Worm (Caenorhabditis elegans): ENCODE measurements around the gene K07D4.2.

Gene K07D4.2

ce11 chrII:4042696-4043095, 2.6 kb downstream of the K07D4.2 start:
- TF ChIP-seq Y5F2A.4 (GFP tag; optimal IDR thresholded peaks at IDR 0.05) (no peak), F26F4.8 (GFP tag; conservative IDR thresholded peaks at IDR 0.05) (no peak), F49E8.2 (tag; optimal IDR thresholded peaks at IDR 0.05; ENCODE audit: borderline replicate concordance) (peak; percentile 63), aha-1 (tag) (peak; percentile 80), nhr-10 (tag; optimal IDR thresholded peaks at IDR 0.05) (no peak), nhr-102 (tag; optimal IDR thresholded peaks at IDR 0.05) (no peak), lin-39 (tag; optimal IDR thresholded peaks at IDR 0.05) (no peak), arid-1 (GFP tag; conservative IDR thresholded peaks at IDR 0.05) (0 out of 2 replicates have a peak, but pooled peaks have one; percentile 18), snpc-1.2 (GFP tag; IDR thresholded peaks at IDR 0.05) (peak; percentile 60; the same call in 1 of the 2 replicates), R02D3.7 (tag; optimal IDR thresholded peaks at IDR 0.05) (no peak), ZK546.5 (tag; optimal IDR thresholded peaks at IDR 0.05) (no peak), zag-1 (tag; optimal IDR thresholded peaks at IDR 0.05) (no peak), nhr-237 (tag; optimal IDR thresholded peaks at IDR 0.05) (no peak), egl-43 (GFP tag; IDR thresholded peaks at IDR 0.05) (peak; percentile 19; the same call in 1 of the 2 replicates), daf-8 (GFP tag; IDR thresholded peaks at IDR 0.05) (no peak), zfp-2 (tag; optimal IDR thresholded peaks at IDR 0.05) (no peak), ama-1 (optimal IDR thresholded peaks at IDR 0.05) (peak; percentile 62), Y75B8A.6 (GFP tag; IDR thresholded peaks at IDR 0.05) (0 out of 2 replicates have a peak, but pooled peaks have one; percentile 23), pha-4 (GFP tag; IDR thresholded peaks at IDR 0.05) (0 out of 2 replicates have a peak, but pooled peaks have one; percentile 18), pha-4 (tag; optimal IDR thresholded peaks at IDR 0.05) (no peak), dmd-8 (GFP tag; IDR thresholded peaks at IDR 0.05) (0 out of 2 replicates have a peak, but pooled peaks have one; percentile 39), lin-38 (GFP tag; IDR thresholded peaks at IDR 0.05) (peak; percentile 52), T26A8.4 (GFP tag; IDR thresholded peaks at IDR 0.05) (no peak), spr-1 (tag; optimal IDR thresholded peaks at IDR 0.05) (no peak), Y48G9A.11 (GFP tag; IDR thresholded peaks at IDR 0.05) (0 out of 2 replicates have a peak, but pooled peaks have one; percentile 34), attf-4 (tag; optimal IDR thresholded peaks at IDR 0.05) (no peak), lin-13 (GFP tag; optimal IDR thresholded peaks at IDR 0.05) (no peak), pqm-1 (tag; optimal IDR thresholded peaks at IDR 0.05) (no peak), T20F7.1 (GFP tag; optimal IDR thresholded peaks at IDR 0.05) (no peak), unc-130 (GFP tag; optimal IDR thresholded peaks at IDR 0.05) (peak; percentile 29), unc-62 (GFP tag; optimal IDR thresholded peaks at IDR 0.05 in 1 of 2) (no peak), unc-62 (tag; optimal IDR thresholded peaks at IDR 0.05) (no peak), ceh-82 (tag; optimal IDR thresholded peaks at IDR 0.05) (no peak), set-16 (GFP tag; IDR thresholded peaks at IDR 0.05) (no peak)

DNA sequence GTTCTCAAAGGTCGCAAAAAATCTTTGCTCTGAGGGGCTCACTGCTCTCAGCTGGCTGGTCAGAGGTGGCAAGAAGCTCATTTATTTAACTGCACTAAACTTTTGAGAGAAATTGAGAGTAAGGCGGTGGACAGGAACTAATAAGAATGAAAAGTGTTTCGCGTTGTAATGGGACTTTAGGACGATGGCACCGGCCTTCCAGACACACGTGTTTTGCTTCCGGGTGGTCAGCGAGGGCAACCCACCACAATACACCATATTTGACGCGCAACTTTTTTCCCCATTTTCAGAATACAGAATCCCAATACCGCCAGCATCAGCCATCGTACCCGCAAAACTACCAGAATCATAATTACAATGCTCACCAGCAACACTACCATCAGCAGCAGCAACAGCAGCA, 5.2 kb downstream of the K07D4.2 start:
- TF ChIP-seq unc-62 (GFP tag; optimal IDR thresholded peaks at IDR 0.05 in 1 of 2) (peak in 1 of 2 experiments; percentile 90), unc-62 (tag; optimal IDR thresholded peaks at IDR 0.05) (no peak), lin-29 (GFP tag; IDR thresholded peaks at IDR 0.05) (no peak), set-16 (GFP tag; IDR thresholded peaks at IDR 0.05) (no peak)

- TF ChIP-seq unc-62 (GFP tag; optimal IDR thresholded peaks at IDR 0.05 in 1 of 2) (peak in 1 of 2 experiments; percentile 16), unc-62 (tag; optimal IDR thresholded peaks at IDR 0.05) (no peak), pqm-1 (tag; optimal IDR thresholded peaks at IDR 0.05) (no peak), daf-8 (GFP tag; IDR thresholded peaks at IDR 0.05) (no peak), ceh-32 (tag; optimal IDR thresholded peaks at IDR 0.05; ENCODE audit: poor library complexity) (no peak), lin-38 (GFP tag; IDR thresholded peaks at IDR 0.05) (no peak), hlh-30 (tag; optimal IDR thresholded peaks at IDR 0.05; ENCODE audit: insufficient read depth) (no peak), Y75B8A.6 (GFP tag; IDR thresholded peaks at IDR 0.05) (no peak), set-16 (GFP tag; IDR thresholded peaks at IDR 0.05) (peak; percentile 32), F26F4.8 (GFP tag; conservative IDR thresholded peaks at IDR 0.05) (no peak), saeg-2 (GFP tag; IDR thresholded peaks at IDR 0.05) (no peak), tag-97 (GFP tag; IDR thresholded peaks at IDR 0.05) (no peak), lsy-2 (tag; optimal IDR thresholded peaks at IDR 0.05) (no peak), madf-9 (GFP tag; conservative IDR thresholded peaks at IDR 0.05) (no peak), hlh-11 (tag; optimal IDR thresholded peaks at IDR 0.05) (no peak), fkh-10 (GFP tag; optimal IDR thresholded peaks at IDR 0.05) (no peak)
Observed at ce11 chrII:4038541-4038940, 6.8 kb downstream of the K07D4.2 start, which contains the start of gene pqn-48. TSS of gene pqn-48 (plus strand) at chrII:4038884.

Data from whole organism, L4 larva.